Fruit fly (Drosophila melanogaster) whole organism, embryonic: ENCODE data around the gene CG13833.

Source experiments
- ATbp ChIP-seq: fragments of 200-800 bp; sonication (Bioruptor generic); optimal IDR thresholded peaks from 2 replicates; lab custom pipeline; 2017; ENCODE audit warnings: missing biosample characterization, mild to moderate bottlenecking, missing genetic modification characterization, missing genetic modification reagents
- Ada2b ChIP-seq: fragments of 200-800 bp; sonication (Bioruptor generic); IDR thresholded peaks from 2 replicates; pipeline ENCODE4 v1.3.6; 2022; ENCODE audit warnings: missing biosample characterization, missing genetic modification characterization
- Atf3 ChIP-seq: fragments of 200-800 bp; sonication (Bioruptor generic); optimal IDR thresholded peaks from 3 replicates; lab custom pipeline; 2016; ENCODE audit warnings: missing biosample characterization, missing genetic modification characterization
- CG10321 ChIP-seq: fragments of 200-800 bp; sonication (Bioruptor generic); IDR thresholded peaks from 2 replicates; pipeline ENCODE4 v1.3.6; 2022; ENCODE audit warnings: missing biosample characterization, missing genetic modification characterization
- CG11504 ChIP-seq: fragments of 200-800 bp; sonication (Bioruptor generic); optimal IDR thresholded peaks from 3 replicates; lab custom pipeline; 2019; ENCODE audit warnings: missing biosample characterization, mild to moderate bottlenecking, missing genetic modification characterization, moderate library complexity
- CG12219 ChIP-seq: fragments of 200-800 bp; sonication (Bioruptor generic); optimal IDR thresholded peaks from 3 replicates; lab custom pipeline; 2018; ENCODE audit warnings: missing biosample characterization, mild to moderate bottlenecking, missing genetic modification characterization
- CG13296 ChIP-seq: fragments of 200-800 bp; sonication (Bioruptor generic); optimal IDR thresholded peaks from 3 replicates; lab custom pipeline; 2018; ENCODE audit warnings: missing biosample characterization, mild to moderate bottlenecking, missing genetic modification characterization
- CG13775 ChIP-seq: fragments of 200-800 bp; sonication (Bioruptor generic); optimal IDR thresholded peaks from 3 replicates; lab custom pipeline; 2017; ENCODE audit warnings: missing biosample characterization, mild to moderate bottlenecking, missing genetic modification characterization
- CG15073 ChIP-seq: fragments of 200-800 bp; sonication (Bioruptor generic); optimal IDR thresholded peaks from 2 replicates; lab custom pipeline; 2016; ENCODE audit warnings: missing biosample characterization, missing genetic modification characterization
- CG15696 ChIP-seq: fragments of 200-800 bp; sonication (Bioruptor generic); optimal IDR thresholded peaks from 2 replicates; lab custom pipeline; 2019; ENCODE audit warnings: missing biosample characterization, mild to moderate bottlenecking, missing genetic modification characterization, moderate library complexity
- CG16815 ChIP-seq: fragments of 200-800 bp; sonication (Bioruptor generic); optimal IDR thresholded peaks from 3 replicates; lab custom pipeline; 2017; ENCODE audit warnings: missing biosample characterization, mild to moderate bottlenecking, missing genetic modification characterization
- CG17361 ChIP-seq: fragments of 200-800 bp; sonication (Bioruptor generic); IDR thresholded peaks from 3 replicates; pipeline ENCODE4 v1.3.6; 2022; ENCODE audit warnings: missing biosample characterization, missing genetic modification characterization
- CG17829 ChIP-seq: fragments of 200-800 bp; optimal IDR thresholded peaks from 2 replicates; lab custom pipeline; 2019; ENCODE audit warnings: missing biosample characterization, mild to moderate bottlenecking, missing genetic modification characterization, moderate library complexity
- CG18599 ChIP-seq: fragments of 200-800 bp; sonication (Bioruptor generic); optimal IDR thresholded peaks from 3 replicates; lab custom pipeline; 2017; ENCODE audit warnings: missing biosample characterization, missing genetic modification characterization, mild to moderate bottlenecking, moderate library complexity, missing genetic modification reagents
- CG18619 ChIP-seq: fragments of 200-800 bp; sonication (Bioruptor generic); optimal IDR thresholded peaks from 3 replicates; lab custom pipeline; 2017; ENCODE audit warnings: missing biosample characterization, mild to moderate bottlenecking, missing genetic modification characterization
- CG2199 ChIP-seq: fragments of 200-800 bp; sonication (Bioruptor generic); IDR thresholded peaks from 3 replicates; pipeline ENCODE4 v1.3.6; 2022; ENCODE audit warnings: missing biosample characterization, missing genetic modification characterization
- CG3407 ChIP-seq: fragments of 200-800 bp; sonication (Bioruptor generic); optimal IDR thresholded peaks from 2 replicates; lab custom pipeline; 2018; ENCODE audit warnings: missing biosample characterization, mild to moderate bottlenecking, missing genetic modification characterization
- CG6254 ChIP-seq: fragments of 200-800 bp; sonication (Bioruptor generic); optimal IDR thresholded peaks from 3 replicates; lab custom pipeline; 2017; ENCODE audit warnings: mild to moderate bottlenecking, missing biosample characterization, missing genetic modification reagents, missing genetic modification characterization
- CG6654 ChIP-seq: fragments of 200-800 bp; sonication (Bioruptor generic); optimal IDR thresholded peaks from 2 replicates; lab custom pipeline; 2017; ENCODE audit warnings: missing biosample characterization, mild to moderate bottlenecking, missing genetic modification characterization
- CG7372 ChIP-seq: fragments of 200-800 bp; sonication (Bioruptor generic); IDR thresholded peaks from 2 replicates; pipeline ENCODE4 v1.3.6; 2022; ENCODE audit warnings: missing biosample characterization, missing genetic modification characterization
- CG8281 ChIP-seq: fragments of 200-800 bp; sonication (Bioruptor generic); optimal IDR thresholded peaks from 2 replicates; lab custom pipeline; 2018; ENCODE audit warnings: missing biosample characterization, mild to moderate bottlenecking, missing genetic modification characterization, moderate library complexity
- CG9932 ChIP-seq: fragments of 200-800 bp; sonication (Bioruptor generic); IDR thresholded peaks from 2 replicates; pipeline ENCODE4 v1.3.6; 2022; ENCODE audit warnings: missing biosample characterization, missing genetic modification characterization
- D ChIP-seq, 2 experiments: fragments of 200-800 bp in 1 of 2; fragments of >200 bp in 1 of 2; sonication (Bioruptor generic) in 1 of 2; optimal IDR thresholded peaks; 2 replicates in 1 of 2; 3 replicates in 1 of 2; lab custom pipeline; 2017; ENCODE audit warnings: mild to moderate bottlenecking in 1 of 2, missing biosample characterization in 1 of 2, missing genetic modification characterization in 1 of 2, missing genetic modification reagents in 1 of 2
- D19A ChIP-seq: fragments of 200-800 bp; optimal IDR thresholded peaks from 3 replicates; lab custom pipeline; 2019; ENCODE audit warnings: missing biosample characterization, mild to moderate bottlenecking, missing genetic modification characterization, moderate library complexity
- Deaf1 ChIP-seq: fragments of 200-800 bp; optimal IDR thresholded peaks from 3 replicates; lab custom pipeline; 2019; ENCODE audit warnings: missing biosample characterization, mild to moderate bottlenecking, missing genetic modification characterization, moderate library complexity
- Gug ChIP-seq: fragments of 200-800 bp; sonication (Bioruptor generic); IDR thresholded peaks from 4 replicates; pipeline ENCODE4 v1.3.6; 2022; ENCODE audit warnings: missing biosample characterization, missing genetic modification characterization
- HmgZ ChIP-seq: fragments of 200-800 bp; sonication (Bioruptor generic); optimal IDR thresholded peaks from 2 replicates; lab custom pipeline; 2018; ENCODE audit warnings: missing biosample characterization, mild to moderate bottlenecking, missing genetic modification characterization
- Hr3 ChIP-seq: fragments of 200-800 bp; sonication (Bioruptor generic); optimal IDR thresholded peaks from 3 replicates; lab custom pipeline; 2016; ENCODE audit warnings: missing biosample characterization, missing genetic modification characterization
- Oli ChIP-seq: fragments of 200-800 bp; sonication (Bioruptor generic); optimal IDR thresholded peaks from 2 replicates; lab custom pipeline; 2018; ENCODE audit warnings: missing biosample characterization, mild to moderate bottlenecking, missing genetic modification characterization, moderate library complexity
- PHDP ChIP-seq: fragments of 200-800 bp; sonication (Bioruptor generic); optimal IDR thresholded peaks from 3 replicates; lab custom pipeline; 2018; ENCODE audit warnings: missing biosample characterization, mild to moderate bottlenecking, missing genetic modification characterization, moderate library complexity
- Ptx1 ChIP-seq: fragments of 200-800 bp; sonication (Bioruptor generic); IDR thresholded peaks from 2 replicates; pipeline ENCODE4 v1.3.6; 2022; ENCODE audit warnings: missing biosample characterization, missing genetic modification characterization
- Spps ChIP-seq: fragments of 200-800 bp; sonication (Bioruptor generic); optimal IDR thresholded peaks from 2 replicates; lab custom pipeline; 2018; ENCODE audit warnings: missing biosample characterization, mild to moderate bottlenecking, missing genetic modification characterization
- Trl ChIP-seq, 3 experiments: fragments of >200 bp in 2 of 3; fragments of 200-800 bp in 1 of 3; sonication (Bioruptor generic) in 1 of 3; optimal IDR thresholded peaks; 2 replicates in 1 of 3; 3 replicates in 2 of 3; lab custom pipeline; 2016 to 2017; ENCODE audit warnings: missing biosample characterization in 1 of 3, missing genetic modification characterization in 1 of 3
- Usf ChIP-seq: fragments of 200-800 bp; sonication (Bioruptor generic); optimal IDR thresholded peaks from 2 replicates; lab custom pipeline; 2017; ENCODE audit warnings: missing genotype, missing biosample characterization, missing genetic modification characterization
- aop ChIP-seq: fragments of 200-800 bp; sonication (Bioruptor generic); IDR thresholded peaks from 2 replicates; pipeline ENCODE4 v1.3.6; 2022; ENCODE audit warnings: missing biosample characterization, missing genetic modification characterization
- az2 ChIP-seq: fragments of 200-800 bp; sonication (Bioruptor generic); optimal IDR thresholded peaks from 3 replicates; lab custom pipeline; 2016; ENCODE audit warnings: missing biosample characterization, missing genetic modification characterization
- croc ChIP-seq: fragments of 200-800 bp; sonication (Bioruptor generic); conservative IDR thresholded peaks from 3 replicates; pipeline ENCODE4 v1.3.6; 2022; ENCODE audit warnings: missing biosample characterization, missing genetic modification characterization
- crp ChIP-seq, 2 experiments: fragments of 200-800 bp; sonication (Bioruptor generic); optimal IDR thresholded peaks; 2 replicates in 1 of 2; 3 replicates in 1 of 2; lab custom pipeline; 2017; ENCODE audit warnings: missing biosample characterization in 2 of 2, missing genetic modification characterization in 2 of 2, mild to moderate bottlenecking in 1 of 2, moderate library complexity in 1 of 2
- danr ChIP-seq: fragments of 200-800 bp; sonication (Bioruptor generic); IDR thresholded peaks from 2 replicates; pipeline ENCODE4 v1.3.6; 2022; ENCODE audit warnings: missing biosample characterization, missing genetic modification characterization
- ems ChIP-seq: fragments of 200-800 bp; sonication (Bioruptor generic); optimal IDR thresholded peaks from 3 replicates; lab custom pipeline; 2016; ENCODE audit warnings: missing biosample characterization, missing genetic modification characterization
- fd3F ChIP-seq: fragments of 200-800 bp; sonication (Bioruptor generic); optimal IDR thresholded peaks from 2 replicates; lab custom pipeline; 2018; ENCODE audit warnings: missing biosample characterization, mild to moderate bottlenecking, missing genetic modification characterization, moderate library complexity
- grn ChIP-seq: fragments of 200-800 bp; sonication (Bioruptor generic); optimal IDR thresholded peaks from 3 replicates; lab custom pipeline; 2017; ENCODE audit warnings: missing biosample characterization, missing genetic modification characterization
- hkb ChIP-seq, 2 experiments: fragments of 200-800 bp in 1 of 2; fragments of >200 bp in 1 of 2; sonication (Bioruptor generic) in 1 of 2; IDR thresholded peaks in 1 of 2; optimal IDR thresholded peaks in 1 of 2; 2 replicates each; pipeline versions ENCODE4 v1.3.6 to Lab custom; 2017 to 2022; ENCODE audit warnings: missing biosample characterization in 1 of 2, missing genetic modification characterization in 1 of 2
- hth ChIP-seq: fragments of >200 bp; optimal IDR thresholded peaks from 2 replicates; lab custom pipeline; 2017; ENCODE audit warnings: inconsistent platforms
- ind ChIP-seq: fragments of 200-800 bp; sonication (Bioruptor generic); optimal IDR thresholded peaks from 3 replicates; lab custom pipeline; 2016; ENCODE audit warnings: missing biosample characterization, missing genetic modification characterization
- jing ChIP-seq: fragments of 200-800 bp; sonication (Bioruptor generic); optimal IDR thresholded peaks from 2 replicates; lab custom pipeline; 2018; ENCODE audit warnings: missing biosample characterization, mild to moderate bottlenecking, missing genetic modification characterization
- nerfin-1 ChIP-seq: fragments of 200-800 bp; sonication (Bioruptor generic); optimal IDR thresholded peaks from 3 replicates; lab custom pipeline; 2019; ENCODE audit warnings: missing biosample characterization, mild to moderate bottlenecking, missing genetic modification characterization, moderate library complexity
- sens ChIP-seq: fragments of 200-800 bp; sonication (Bioruptor generic); peaks from one replicate; lab custom pipeline; 2016; ENCODE audit warnings: missing biosample characterization, missing genetic modification characterization
- tin ChIP-seq: fragments of 200-800 bp; sonication (Bioruptor generic); optimal IDR thresholded peaks from 3 replicates; lab custom pipeline; 2016; ENCODE audit warnings: missing biosample characterization, missing genetic modification characterization

Gene CG13833

DNA sequence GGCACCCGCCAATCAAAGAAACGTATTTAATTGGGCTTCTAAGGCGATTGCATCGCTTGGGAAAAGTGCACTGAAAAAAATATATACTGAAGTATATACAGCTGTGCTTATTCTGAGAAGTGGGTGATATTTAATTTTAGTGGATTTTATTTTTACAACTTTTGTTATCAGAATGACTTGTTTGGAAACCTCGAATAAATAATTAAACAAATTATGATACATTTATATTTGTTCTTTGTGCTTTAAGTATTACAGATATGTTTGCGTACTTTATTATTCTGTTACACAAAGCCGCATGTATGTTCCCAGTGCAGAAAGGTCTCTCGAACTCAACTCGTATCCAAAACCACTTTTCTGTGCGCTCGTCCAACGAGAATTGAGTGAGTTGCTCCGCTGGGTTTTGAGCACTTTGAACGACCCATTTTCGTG, 13.3 kb upstream of the CG13833 start (continued):
- peak; percentile 66; the same call in 2 of the 3 replicates for TF ChIP-seq croc (GFP tag; lab: Robert Waterston, UW)
- peak; percentile 20 for TF ChIP-seq jing (GFP tag; lab: Kevin White, UChicago)
- peak; percentile 57 for TF ChIP-seq Deaf1 (tag; lab: Kevin White, UChicago)
- peak; percentile 81 for TF ChIP-seq CG13296 (GFP tag; lab: Kevin White, UChicago)
- peak; percentile 64 for TF ChIP-seq CG18599
- TF ChIP-seq fd3F (GFP tag; lab: Kevin White, UChicago), result peak; percentile 79
- peak; percentile 92 for TF ChIP-seq CG17361 (GFP tag; lab: Robert Waterston, UW)
- peak; percentile 11 for TF ChIP-seq ems (GFP tag; lab: Kevin White, UChicago)
- peak; percentile 27 for TF ChIP-seq CG15696 (tag; lab: Kevin White, UChicago)
- TF ChIP-seq Ptx1, result peak; percentile 76
- TF ChIP-seq D19A (tag; lab: Kevin White, UChicago), result peak; percentile 70
- TF ChIP-seq grn (GFP tag; lab: Kevin White, UChicago), result peak; percentile 68
- peak; percentile 66 for TF ChIP-seq tin (GFP tag; lab: Kevin White, UChicago)
- no peak for TF ChIP-seq CG15073
- TF ChIP-seq CG11504 (tag; lab: Kevin White, UChicago), result peak; percentile 89
- TF ChIP-seq D (optimal IDR thresholded peaks at IDR 0.05; lab: Kevin White, UChicago), result no peak
- TF ChIP-seq D (GFP tag; optimal IDR thresholded peaks at IDR 0.05; lab: Kevin White, UChicago), result peak; percentile 74
- peak; percentile 63 for TF ChIP-seq CG7372 (GFP tag; lab: Robert Waterston, UW)
- peak; percentile 6 for TF ChIP-seq Usf
- TF ChIP-seq CG16815 (GFP tag; lab: Kevin White, UChicago), result no peak
- TF ChIP-seq nerfin-1 (tag; lab: Kevin White, UChicago), result peak; percentile 81
- peak; percentile 66 for TF ChIP-seq CG8281
- no peak for TF ChIP-seq hkb (optimal IDR thresholded peaks at IDR 0.05; lab: Kevin White, UChicago)
- TF ChIP-seq hkb (GFP tag; IDR thresholded peaks at IDR 0.05; lab: Robert Waterston, UW), result peak; percentile 57
- peak; percentile 58 for TF ChIP-seq Spps (tag; lab: Kevin White, UChicago)
- TF ChIP-seq ind (GFP tag; lab: Kevin White, UChicago), result peak; percentile 72
- peak; percentile 47; the same call in 1 of the 2 replicates for TF ChIP-seq CG9932
- no peak for TF ChIP-seq aop
- peak; percentile 55 for TF ChIP-seq HmgZ (tag; lab: Kevin White, UChicago)
- peak; percentile 32; the same call in 2 of the 4 replicates for TF ChIP-seq Gug (GFP tag; lab: Robert Waterston, UW)
- no peak for TF ChIP-seq CG10321 (GFP tag; lab: Robert Waterston, UW)
- peak; percentile 80 for TF ChIP-seq PHDP (tag; lab: Kevin White, UChicago)
- TF ChIP-seq CG6654, result peak; percentile 60
- peak; percentile 59 for TF ChIP-seq Ada2b (GFP tag; lab: Robert Waterston, UW)
- TF ChIP-seq CG3407 (GFP tag; lab: Kevin White, UChicago), result peak; percentile 31
- peak; percentile 25 for TF ChIP-seq Atf3 (GFP tag; lab: Kevin White, UChicago)
- TF ChIP-seq az2 (GFP tag; lab: Kevin White, UChicago), result peak; percentile 77
- TF ChIP-seq CG13775, result peak; percentile 50
- peak; percentile 36; the same call in 1 of the 2 replicates for TF ChIP-seq danr (GFP tag; lab: Robert Waterston, UW)
- peak; percentile 69 for TF ChIP-seq CG18619
- no peak for TF ChIP-seq Trl (optimal IDR thresholded peaks at IDR 0.05; lab: Kevin White, UChicago)
- peak; percentile 57 for TF ChIP-seq Trl (GFP tag; optimal IDR thresholded peaks at IDR 0.05; lab: Kevin White, UChicago)
- peak; percentile 85 for TF ChIP-seq Oli (tag; lab: Kevin White, UChicago)
- TF ChIP-seq ATbp (GFP tag; lab: Kevin White, UChicago), result peak; percentile 81
- TF ChIP-seq CG12219, result peak; percentile 58
- TF ChIP-seq CG17829, result peak; percentile 78
- peak; percentile 91 for TF ChIP-seq sens
- TF ChIP-seq hth, result no peak
- peak in 1 of 2 experiments; percentile 20 for TF ChIP-seq crp (GFP tag; optimal IDR thresholded peaks at IDR 0.05; lab: Kevin White, UChicago)
- peak; percentile 59 for TF ChIP-seq CG6254 (GFP tag; lab: Kevin White, UChicago)
- TF ChIP-seq CG2199, result no peak
- TF ChIP-seq Hr3, result peak; percentile 69
